Worm (Caenorhabditis elegans): Measurements from ENCODE around the gene txdc-17.

The txdc-17 gene

ce11 chrIII:2785840-2786239, 48.6 kb upstream of the txdc-17 start, which contains the start of gene Y71H2AM.20 (continued):
- TF ChIP-seq eyg-1 (tag; optimal IDR thresholded peaks at IDR 0.05) (no peak), unc-55 (GFP tag; optimal IDR thresholded peaks at IDR 0.05) (peak; percentile 50), dve-1 (tag; optimal IDR thresholded peaks at IDR 0.05) (peak; percentile 69), fax-1 (tag; optimal IDR thresholded peaks at IDR 0.05) (peak; percentile 17), sox-4 (tag; optimal IDR thresholded peaks at IDR 0.05) (no peak), hlh-30 (tag; optimal IDR thresholded peaks at IDR 0.05; ENCODE audit: insufficient read depth) (peak; percentile 54), ceh-30 (tag; optimal IDR thresholded peaks at IDR 0.05) (peak; percentile 76), hlh-6 (tag; optimal IDR thresholded peaks at IDR 0.05) (no peak), ceh-9 (tag; optimal IDR thresholded peaks at IDR 0.05) (no peak), K02D7.2 (tag; optimal IDR thresholded peaks at IDR 0.05) (no peak), ceh-6 (GFP tag; optimal IDR thresholded peaks at IDR 0.05) (peak; percentile 19), unc-42 (tag; optimal IDR thresholded peaks at IDR 0.05) (peak; percentile 96), fkh-10 (GFP tag; optimal IDR thresholded peaks at IDR 0.05) (peak; percentile 76), Y22D7AL.16 (tag; optimal IDR thresholded peaks at IDR 0.05) (no peak), ceh-48 (tag; optimal IDR thresholded peaks at IDR 0.05) (peak; percentile 93), tbx-7 (tag; optimal IDR thresholded peaks at IDR 0.05) (peak; percentile 40), zip-5 (tag; optimal IDR thresholded peaks at IDR 0.05) (no peak), ceh-22 (tag; optimal IDR thresholded peaks at IDR 0.05) (no peak), syd-9 (tag; optimal IDR thresholded peaks at IDR 0.05) (peak; percentile 62), gmeb-2 (tag; optimal IDR thresholded peaks at IDR 0.05) (no peak), ceh-24 (tag; optimal IDR thresholded peaks at IDR 0.05) (no peak), C38D4.7 (GFP tag; optimal IDR thresholded peaks at IDR 0.05) (no peak), F13H6.1 (tag; optimal IDR thresholded peaks at IDR 0.05) (peak; percentile 13), ceh-31 (tag; optimal IDR thresholded peaks at IDR 0.05) (peak; percentile 91), ztf-16 (tag; optimal IDR thresholded peaks at IDR 0.05) (peak; percentile 75)

DNA sequence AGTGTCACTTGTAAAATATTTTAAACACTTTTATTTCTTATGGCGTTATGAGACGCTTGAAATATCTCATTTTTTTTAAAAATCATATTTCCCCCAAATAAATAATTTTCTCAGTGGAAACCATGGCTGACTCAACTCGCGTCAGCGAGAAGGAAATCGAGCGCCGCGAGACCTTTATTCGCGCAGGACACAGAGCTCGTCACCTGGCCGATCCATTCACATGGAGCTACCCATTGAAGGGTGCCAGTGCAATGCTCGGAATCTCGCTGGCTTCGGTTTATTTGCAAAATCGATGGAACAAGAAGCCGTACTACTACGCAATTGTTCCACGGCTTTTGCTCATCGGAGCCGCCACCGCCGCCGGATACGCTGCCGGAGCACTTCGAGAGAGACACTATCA, 47.7 kb upstream of the txdc-17 start, which contains the start of gene nduc-2:
Gene nduc-2 (plus strand): TSS at position 113 of the 400 bp plus-strand sequence.
- no peak for TF ChIP-seq ref-2 (tag; optimal IDR thresholded peaks at IDR 0.05)
- no peak for TF ChIP-seq madf-2 (tag; optimal IDR thresholded peaks at IDR 0.05)
- TF ChIP-seq ets-4 (tag; optimal IDR thresholded peaks at IDR 0.05), result no peak
- TF ChIP-seq lim-6 (tag; optimal IDR thresholded peaks at IDR 0.05), result no peak
- no peak for TF ChIP-seq hlh-30 (tag; optimal IDR thresholded peaks at IDR 0.05; ENCODE audit: insufficient read depth)
- TF ChIP-seq unc-42 (tag; optimal IDR thresholded peaks at IDR 0.05), result no peak
- TF ChIP-seq zip-5 (tag; optimal IDR thresholded peaks at IDR 0.05), result no peak
- no peak for TF ChIP-seq pha-2 (tag; optimal IDR thresholded peaks at IDR 0.05)
- TF ChIP-seq K02D7.2 (tag; optimal IDR thresholded peaks at IDR 0.05), result no peak
- TF ChIP-seq dve-1 (tag; optimal IDR thresholded peaks at IDR 0.05), result no peak
- TF ChIP-seq pag-3 (tag; optimal IDR thresholded peaks at IDR 0.05; ENCODE audit: borderline replicate concordance), result no peak
- no peak for TF ChIP-seq C38D4.7 (GFP tag; optimal IDR thresholded peaks at IDR 0.05)
- no peak for TF ChIP-seq nhr-232 (tag; optimal IDR thresholded peaks at IDR 0.05)
- no peak for TF ChIP-seq ttx-3 (tag; optimal IDR thresholded peaks at IDR 0.05)
- TF ChIP-seq sox-2 (GFP tag; IDR thresholded peaks at IDR 0.05), result no peak
- no peak for TF ChIP-seq pax-1 (tag; optimal IDR thresholded peaks at IDR 0.05)
- no peak for TF ChIP-seq fkh-10 (GFP tag; optimal IDR thresholded peaks at IDR 0.05)
- TF ChIP-seq che-1 (tag; optimal IDR thresholded peaks at IDR 0.05), result no peak
- no peak for TF ChIP-seq ceh-22 (tag; optimal IDR thresholded peaks at IDR 0.05)
- TF ChIP-seq ceh-6 (GFP tag; optimal IDR thresholded peaks at IDR 0.05), result no peak

ce11 chrIII:2787979-2788491, 46.4 kb upstream of the txdc-17 start, which contains the start of gene tbcc-1:
Gene tbcc-1, plus strand, starts transcription at chrIII:2788441.
- TF ChIP-seq ttx-3 (tag; optimal IDR thresholded peaks at IDR 0.05), result no peak
- TF ChIP-seq pax-1 (tag; optimal IDR thresholded peaks at IDR 0.05), result no peak
- no peak for TF ChIP-seq hlh-8 (tag; optimal IDR thresholded peaks at IDR 0.05)
- no peak for TF ChIP-seq syd-9 (tag; optimal IDR thresholded peaks at IDR 0.05)
- no peak for TF ChIP-seq ceh-48 (tag; optimal IDR thresholded peaks at IDR 0.05)
- TF ChIP-seq pat-9 (tag; optimal IDR thresholded peaks at IDR 0.05), result no peak
- no peak for TF ChIP-seq unc-86 (tag; optimal IDR thresholded peaks at IDR 0.05)
- no peak for TF ChIP-seq lin-11 (tag; optimal IDR thresholded peaks at IDR 0.05)
- TF ChIP-seq npax-4 (tag; optimal IDR thresholded peaks at IDR 0.05), result no peak
